Worm (Caenorhabditis elegans): Measurements from ENCODE around the gene C06A1.6.

The C06A1.6 gene

ce11 chrII:10564578-10564977, at the start of gene C06A1.6, which contains the start of gene C06A1.7:
TSS of gene C06A1.6 (minus strand) at chrII:10564678.
TSS of gene C06A1.7 (plus strand) at chrII:10564891.
- TF ChIP-seq ekl-4 (GFP tag; IDR thresholded peaks at IDR 0.05) (no peak), dpl-1 (GFP tag; optimal IDR thresholded peaks at IDR 0.05) (no peak), lin-26 (GFP tag; IDR thresholded peaks at IDR 0.05) (no peak), Y56A3A.18 (GFP tag; IDR thresholded peaks at IDR 0.05) (no peak), F49E8.2 (tag; optimal IDR thresholded peaks at IDR 0.05; ENCODE audit: insufficient read depth) (no peak), athp-1 (tag; optimal IDR thresholded peaks at IDR 0.05) (no peak), cebp-1 (GFP tag; IDR thresholded peaks at IDR 0.05) (no peak), cebp-1 (tag; optimal IDR thresholded peaks at IDR 0.05) (no peak), lir-1 (GFP tag; conservative IDR thresholded peaks at IDR 0.05) (no peak), ccch-3 (GFP tag; optimal IDR thresholded peaks at IDR 0.05) (no peak), egl-18 (GFP tag; IDR thresholded peaks at IDR 0.05) (no peak), F22D6.2 (tag; optimal IDR thresholded peaks at IDR 0.05) (no peak), unc-130 (GFP tag; optimal IDR thresholded peaks at IDR 0.05) (no peak), unc-62 (GFP tag; optimal IDR thresholded peaks at IDR 0.05) (no peak), rec-8 (tag; optimal IDR thresholded peaks at IDR 0.05) (no peak), ceh-91 (GFP tag; IDR thresholded peaks at IDR 0.05) (no peak), nfya-2 (GFP tag; IDR thresholded peaks at IDR 0.05) (no peak), repo-1 (tag; optimal IDR thresholded peaks at IDR 0.05) (no peak)

DNA sequence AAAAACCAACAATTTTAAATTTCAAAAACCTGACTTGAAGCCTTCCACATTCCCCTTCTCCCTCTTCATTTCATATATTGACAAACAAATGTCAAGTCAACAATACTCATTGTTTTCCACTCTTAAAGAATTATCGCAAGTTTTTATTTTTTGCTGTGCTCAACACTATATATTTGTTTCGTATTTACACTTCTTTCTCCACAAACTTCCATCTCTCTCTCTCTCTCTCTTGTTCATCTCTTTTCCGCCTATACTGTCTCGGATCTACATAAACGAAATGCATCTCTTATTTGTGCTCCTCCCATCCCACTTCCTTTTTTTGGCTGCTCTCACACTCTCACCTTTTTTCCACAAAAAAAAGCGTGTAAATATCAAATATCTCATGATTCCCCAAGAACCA, 48.3 kb upstream of the C06A1.6 start, which contains the start of gene C14A4.12:
Gene C14A4.12 (plus strand): TSS at position 301 of the 400 bp plus-strand sequence.
- TF ChIP-seq let-526 (GFP tag; IDR thresholded peaks at IDR 0.05) (no peak), madf-6 (GFP tag; IDR thresholded peaks at IDR 0.05) (no peak), nhr-120 (GFP tag; IDR thresholded peaks at IDR 0.05) (no peak), lin-54 (GFP tag; optimal IDR thresholded peaks at IDR 0.05) (no peak), aptf-2 (GFP tag; conservative IDR thresholded peaks at IDR 0.05) (no peak), hlh-26 (GFP tag; conservative IDR thresholded peaks at IDR 0.05) (no peak), aptf-3 (GFP tag; IDR thresholded peaks at IDR 0.05) (no peak)

DNA sequence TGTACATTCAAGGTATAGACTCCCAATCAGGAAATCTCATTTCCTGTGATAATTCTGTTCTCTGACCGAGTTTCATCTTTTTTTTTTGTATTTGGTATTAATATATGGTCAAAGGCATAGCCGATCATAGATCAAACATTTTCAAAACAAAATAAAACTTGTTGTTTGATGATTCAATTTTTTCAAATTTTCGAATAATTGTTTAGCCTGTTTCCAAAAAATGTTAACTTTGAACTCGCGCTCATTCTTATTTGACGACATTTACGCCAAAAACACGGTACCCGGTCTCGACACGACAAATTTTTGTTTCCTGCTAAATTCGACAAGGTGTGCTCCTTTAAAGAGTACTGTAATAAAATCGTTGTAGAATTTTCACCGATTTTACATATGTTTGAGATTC, 44.3 kb upstream of the C06A1.6 start:
- no peak for TF ChIP-seq dox-1 (GFP tag; IDR thresholded peaks at IDR 0.05)
- no peak for TF ChIP-seq hsf-1 (GFP tag; IDR thresholded peaks at IDR 0.05)
- TF ChIP-seq ZK185.1 (tag; optimal IDR thresholded peaks at IDR 0.05; ENCODE audit: poor library complexity, severe bottlenecking): no peak
- TF ChIP-seq ceh-91 (GFP tag; IDR thresholded peaks at IDR 0.05): no peak
- TF ChIP-seq atf-7 (tag; optimal IDR thresholded peaks at IDR 0.05): no peak
- no peak for TF ChIP-seq cebp-1 (GFP tag; IDR thresholded peaks at IDR 0.05)
- no peak for TF ChIP-seq cebp-1 (tag; optimal IDR thresholded peaks at IDR 0.05)
- no peak for TF ChIP-seq dpff-1 (tag; optimal IDR thresholded peaks at IDR 0.05)
- TF ChIP-seq ztf-3 (GFP tag; optimal IDR thresholded peaks at IDR 0.05): no peak
- no peak for TF ChIP-seq Y53F4B.3 (GFP tag; IDR thresholded peaks at IDR 0.05)
- TF ChIP-seq nhr-90 (tag; optimal IDR thresholded peaks at IDR 0.05): no peak
- no peak for TF ChIP-seq madf-8 (GFP tag; conservative IDR thresholded peaks at IDR 0.05)
- TF ChIP-seq somi-1 (GFP tag; optimal IDR thresholded peaks at IDR 0.05): no peak
- no peak for TF ChIP-seq lir-1 (GFP tag; conservative IDR thresholded peaks at IDR 0.05)
- no peak for TF ChIP-seq snpc-4 (GFP tag; optimal IDR thresholded peaks at IDR 0.05)
- no peak for TF ChIP-seq snpc-4 (tag; optimal IDR thresholded peaks at IDR 0.05)
- no peak for TF ChIP-seq Y53G8AR.9 (GFP tag; conservative IDR thresholded peaks at IDR 0.05)
- no peak for TF ChIP-seq fkh-3 (tag; optimal IDR thresholded peaks at IDR 0.05)
- no peak for TF ChIP-seq F37B4.10 (GFP tag; IDR thresholded peaks at IDR 0.05)

All from whole organism, young adult.